Fruit fly (Drosophila melanogaster) whole organism, pupa: ENCODE measurements around the gene CaMKII.
A peak's percentile ranks its signal among the peaks of the same experiment; 100 is the strongest.

Source experiments
- CG12605 ChIP-seq: fragments of 200-800 bp; sonication (Bioruptor generic); IDR thresholded peaks from 2 replicates; pipeline ENCODE4 v1.3.6; 2022; ENCODE audit warnings: missing biosample characterization, missing genetic modification characterization
- CG13204 ChIP-seq: fragments of 200-800 bp; sonication (Bioruptor generic); optimal IDR thresholded peaks from 2 replicates; lab custom pipeline; 2018; ENCODE audit warnings: missing biosample characterization, mild to moderate bottlenecking, missing genetic modification characterization, moderate library complexity
- CG14655 ChIP-seq: fragments of 200-800 bp; sonication (Bioruptor generic); optimal IDR thresholded peaks from 3 replicates; lab custom pipeline; 2017; ENCODE audit warnings: mild to moderate bottlenecking, missing biosample characterization, missing genetic modification reagents, missing genetic modification characterization
- CG15710 ChIP-seq: fragments of 200-800 bp; sonication (Bioruptor generic); optimal IDR thresholded peaks from 2 replicates; lab custom pipeline; 2018; ENCODE audit warnings: missing biosample characterization, mild to moderate bottlenecking, missing genetic modification characterization, moderate library complexity
- CG17806 ChIP-seq: fragments of 200-800 bp; sonication (Bioruptor generic); optimal IDR thresholded peaks from 2 replicates; lab custom pipeline; 2018; ENCODE audit warnings: missing biosample characterization, mild to moderate bottlenecking, missing genetic modification characterization, moderate library complexity
- CG4496 ChIP-seq: fragments of 200-800 bp; sonication (Bioruptor generic); IDR thresholded peaks from 3 replicates; pipeline ENCODE4 v1.3.6; 2022; ENCODE audit warnings: missing biosample characterization, missing genetic modification characterization
- CG8159 ChIP-seq: fragments of 200-800 bp; sonication (Bioruptor generic); optimal IDR thresholded peaks from 3 replicates; lab custom pipeline; 2018; ENCODE audit warnings: missing biosample characterization, mild to moderate bottlenecking, missing genetic modification characterization, moderate library complexity
- CG8301 ChIP-seq: fragments of 200-800 bp; sonication (Bioruptor generic); optimal IDR thresholded peaks from 2 replicates; lab custom pipeline; 2018; ENCODE audit warnings: missing biosample characterization, mild to moderate bottlenecking, missing genetic modification characterization
- CG9948 ChIP-seq: fragments of 200-800 bp; sonication (Bioruptor generic); optimal IDR thresholded peaks from 2 replicates; lab custom pipeline; 2018; ENCODE audit warnings: missing biosample characterization, mild to moderate bottlenecking, missing genetic modification characterization, moderate library complexity
- D1 ChIP-seq: fragments of 200-800 bp; sonication (Bioruptor generic); optimal IDR thresholded peaks from 2 replicates; lab custom pipeline; 2018; ENCODE audit warnings: missing biosample characterization, mild to moderate bottlenecking, missing genetic modification characterization, moderate library complexity
- EcR ChIP-seq: fragments of 200-800 bp; sonication (Bioruptor generic); optimal IDR thresholded peaks from 3 replicates; lab custom pipeline; 2019; ENCODE audit warnings: missing biosample characterization, missing genetic modification characterization, mild to moderate bottlenecking, moderate library complexity, missing genetic modification reagents
- Ets98B ChIP-seq: fragments of 200-800 bp; sonication (Bioruptor generic); IDR thresholded peaks from 2 replicates; pipeline ENCODE4 v1.3.6; 2022; ENCODE audit warnings: missing biosample characterization, missing genetic modification characterization
- Pif1A ChIP-seq: fragments of 200-800 bp; sonication (Bioruptor generic); optimal IDR thresholded peaks from 3 replicates; lab custom pipeline; 2016; ENCODE audit warnings: missing biosample characterization, missing genetic modification characterization
- Pif1B ChIP-seq: fragments of 200-800 bp; sonication (Bioruptor generic); optimal IDR thresholded peaks from 3 replicates; lab custom pipeline; 2016; ENCODE audit warnings: missing biosample characterization, missing genetic modification characterization
- fd96Ca ChIP-seq: fragments of 200-800 bp; sonication (Bioruptor generic); IDR thresholded peaks from 3 replicates; pipeline ENCODE4 v1.3.6; 2022; ENCODE audit warnings: missing biosample characterization, missing genetic modification characterization
- gl ChIP-seq: fragments of 200-800 bp; sonication (Bioruptor generic); optimal IDR thresholded peaks from 2 replicates; lab custom pipeline; 2018; ENCODE audit warnings: missing biosample characterization, mild to moderate bottlenecking, missing genetic modification characterization
- rn ChIP-seq: fragments of 200-800 bp; sonication (Bioruptor generic); IDR thresholded peaks from 2 replicates; pipeline ENCODE4 v1.3.6; 2022; ENCODE audit warnings: missing biosample characterization, missing genetic modification characterization

CaMKII gene

dm6 chr4:995958-996357 lies 57.5 kb downstream of the CaMKII start:
- TF ChIP-seq rn, result no peak
- TF ChIP-seq CG8159 (tag; lab: Kevin White, UChicago), result no peak
- TF ChIP-seq EcR (GFP tag; lab: Kevin White, UChicago), result no peak
- TF ChIP-seq CG14655, result no peak
- no peak for TF ChIP-seq CG13204 (GFP tag; lab: Kevin White, UChicago)
- TF ChIP-seq fd96Ca (GFP tag; lab: Robert Waterston, UW), result no peak
- TF ChIP-seq Pif1B (GFP tag; lab: Kevin White, UChicago), result no peak
- no peak for TF ChIP-seq CG12605 (GFP tag; lab: Robert Waterston, UW)
- TF ChIP-seq CG17806 (tag; lab: Kevin White, UChicago), result no peak

dm6 chr4:989058-989770 lies 64.3 kb downstream of the CaMKII start, which contains the start of gene toy:
Gene toy (plus strand): TSS chr4:989725.
- no peak for TF ChIP-seq CG9948 (tag; lab: Kevin White, UChicago)
- TF ChIP-seq CG8301, result no peak
- peak; percentile 83 for TF ChIP-seq D1

DNA sequence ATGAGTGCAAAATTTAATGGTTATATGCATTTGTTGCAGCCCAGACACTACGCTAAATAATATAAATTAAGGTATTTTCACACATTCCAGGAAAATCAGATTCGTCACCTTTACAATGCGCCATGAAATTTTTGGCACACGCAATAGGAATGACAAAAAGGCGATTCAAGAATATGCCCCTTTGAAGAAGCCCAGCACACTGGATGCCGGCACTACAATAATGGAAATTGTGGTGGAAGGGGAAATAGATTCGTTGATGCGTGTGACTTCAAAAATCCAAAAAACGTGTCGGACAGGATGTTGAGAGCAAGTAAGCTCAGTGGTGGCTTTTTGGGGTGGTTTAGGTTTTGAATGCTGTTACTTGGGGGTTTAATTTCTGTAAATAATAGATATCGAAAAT lies 65.1 kb downstream of the CaMKII start:
- no peak for TF ChIP-seq fd96Ca (GFP tag; lab: Robert Waterston, UW)
- no peak for TF ChIP-seq rn
- no peak for TF ChIP-seq CG4496
- TF ChIP-seq CG9948 (tag; lab: Kevin White, UChicago), result no peak
- TF ChIP-seq CG17806 (tag; lab: Kevin White, UChicago), result no peak
- no peak for TF ChIP-seq Ets98B
- no peak for TF ChIP-seq CG8301
- TF ChIP-seq CG14655, result no peak
- TF ChIP-seq CG15710 (tag; lab: Kevin White, UChicago), result no peak
- no peak for TF ChIP-seq gl
- no peak for TF ChIP-seq Pif1A (GFP tag; lab: Kevin White, UChicago)
